Worm (Caenorhabditis elegans) whole organism, L4 larva: ENCODE measurements around the gene cosa-1.

Experiments used
- F10B5.3 ChIP-seq: sonication (generic microtip); optimal IDR thresholded peaks from 2 replicates; lab custom pipeline; 2016; ENCODE audit warnings: mild to moderate bottlenecking, missing genetic modification characterization, missing compliant biosample characterization
- T20F7.1 ChIP-seq: fragments of 200-800 bp; sonication (Bioruptor generic); optimal IDR thresholded peaks from 2 replicates; lab custom pipeline; 2018; ENCODE audit warnings: mild to moderate bottlenecking, missing genetic modification characterization, missing compliant biosample characterization
- arid-1 ChIP-seq: fragments of 200-800 bp; sonication (Bioruptor generic); conservative IDR thresholded peaks from 2 replicates; pipeline ENCODE4 v1.3.6; 2022; ENCODE audit warnings: missing genetic modification reagents, missing genetic modification characterization, missing compliant biosample characterization
- dpl-1 ChIP-seq: fragments of 150-350 bp; optimal IDR thresholded peaks from 2 replicates; lab custom pipeline; 2014; ENCODE audit warnings: missing biosample characterization, missing genetic modification reagents, missing genetic modification characterization
- egl-27 ChIP-seq: sonication (generic microtip); optimal IDR thresholded peaks from 3 replicates; lab custom pipeline; 2017; ENCODE audit warnings: missing biosample characterization, missing genetic modification reagents, missing genetic modification characterization
- nhr-10 ChIP-seq: fragments of 150-350 bp; optimal IDR thresholded peaks from 2 replicates; lab custom pipeline; 2014; ENCODE audit warnings: missing biosample characterization, missing genetic modification characterization
- nhr-25 ChIP-seq: sonication (generic microtip); optimal IDR thresholded peaks from 2 replicates; lab custom pipeline; 2017; ENCODE audit warnings: missing genetic modification characterization, mild to moderate bottlenecking, missing compliant biosample characterization, antibody characterized with exemption, moderate library complexity, borderline replicate concordance; ENCODE audit not compliant: insufficient read depth
- nhr-41 ChIP-seq: fragments of 200-800 bp; sonication (Bioruptor generic); IDR thresholded peaks from 2 replicates; pipeline ENCODE4 v1.3.6; 2022; ENCODE audit warnings: missing genetic modification reagents, missing genetic modification characterization, missing compliant biosample characterization
- tag-97 ChIP-seq: fragments of 200-800 bp; sonication (Bioruptor generic); IDR thresholded peaks from 2 replicates; pipeline ENCODE4 v1.3.6; 2022; ENCODE audit warnings: missing genetic modification characterization, missing compliant biosample characterization
- zfp-3 ChIP-seq: fragments of 200-800 bp; sonication (Bioruptor generic); conservative IDR thresholded peaks from 2 replicates; pipeline ENCODE4 v1.3.6; 2022; ENCODE audit warnings: missing genetic modification reagents, missing genetic modification characterization, missing compliant biosample characterization

- TF ChIP-seq nhr-10 (tag; lab: Kevin White, UChicago) (no peak), tag-97 (GFP tag; lab: Robert Waterston, UW) (no peak), dpl-1 (GFP tag; lab: Kevin White, UChicago) (peak; percentile 76), T20F7.1 (no peak), egl-27 (tag; lab: Kevin White, UChicago) (no peak), arid-1 (GFP tag; lab: Robert Waterston, UW) (no peak), F10B5.3 (tag; lab: Kevin White, UChicago) (no peak), nhr-41 (GFP tag; lab: Robert Waterston, UW) (no peak), nhr-25 (tag; lab: Kevin White, UChicago) (no peak), zfp-3 (GFP tag; lab: Robert Waterston, UW) (no peak)
These were observed 54.9 kb downstream of the cosa-1 start, which contains the start of gene Y71H2AM.6 for ce11 chrIII:2780793-2781192.
